Worm (Caenorhabditis elegans): Measurements from ENCODE around the gene gcy-34.

Gene gcy-34

DNA sequence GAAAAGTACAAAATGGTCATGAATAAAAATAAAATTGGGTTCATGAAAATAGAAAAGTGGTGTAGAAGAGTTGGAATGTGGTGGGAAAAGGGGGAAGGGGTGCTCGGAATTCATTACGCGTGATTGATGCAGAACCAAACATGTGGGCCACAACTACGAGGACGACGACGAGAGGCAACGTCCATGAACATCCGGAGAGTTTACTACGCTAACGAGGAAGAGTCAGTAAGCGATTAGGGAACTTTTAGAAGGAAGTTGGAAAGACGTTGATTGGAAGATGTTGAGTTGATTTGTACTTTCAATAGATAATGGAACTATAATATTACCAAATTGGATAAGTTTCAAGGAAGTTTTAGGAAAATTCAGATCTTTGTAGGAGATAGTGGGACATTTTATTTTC, 16.0 kb upstream of the gcy-34 start:
- TF ChIP-seq unc-30 (tag; optimal IDR thresholded peaks at IDR 0.05) = no peak
- peak; percentile 38 for TF ChIP-seq dsc-1 (tag; optimal IDR thresholded peaks at IDR 0.05)
- TF ChIP-seq fkh-8 (tag; optimal IDR thresholded peaks at IDR 0.05) = no peak
- TF ChIP-seq nhr-71 (tag; optimal IDR thresholded peaks at IDR 0.05) = no peak
- peak; percentile 63 for TF ChIP-seq lin-14 (GFP tag; optimal IDR thresholded peaks at IDR 0.05)

- no peak for TF ChIP-seq ceh-82 (tag; optimal IDR thresholded peaks at IDR 0.05)
- TF ChIP-seq nhr-90 (tag; optimal IDR thresholded peaks at IDR 0.05; ENCODE audit: poor library complexity) = no peak
- TF ChIP-seq fkh-10 (GFP tag; optimal IDR thresholded peaks at IDR 0.05) = no peak
- TF ChIP-seq mab-9 (GFP tag; IDR thresholded peaks at IDR 0.05) = peak; percentile 16; the same call in 1 of the 2 replicates
- TF ChIP-seq swsn-7 (tag; optimal IDR thresholded peaks at IDR 0.05) = no peak
- TF ChIP-seq nhr-19 (GFP tag; conservative IDR thresholded peaks at IDR 0.05) = 0 out of 2 replicates have a peak, but pooled peaks have one; percentile 7
- TF ChIP-seq rnt-1 (tag; optimal IDR thresholded peaks at IDR 0.05) = peak; percentile 13
- no peak for TF ChIP-seq lsy-2 (tag; optimal IDR thresholded peaks at IDR 0.05)
- TF ChIP-seq ces-1 (GFP tag; optimal IDR thresholded peaks at IDR 0.05) = no peak
- TF ChIP-seq efl-3 (GFP tag; optimal IDR thresholded peaks at IDR 0.05) = no peak
- TF ChIP-seq nhr-47 (tag; optimal IDR thresholded peaks at IDR 0.05) = peak; percentile 12
- TF ChIP-seq efl-1 (optimal IDR thresholded peaks at IDR 0.05) = no peak
- TF ChIP-seq efl-1 (GFP tag; optimal IDR thresholded peaks at IDR 0.05 in 1 of 2) = peak in 1 of 2 experiments; percentile 86
- TF ChIP-seq ceh-63 (GFP tag; optimal IDR thresholded peaks at IDR 0.05) = no peak
- TF ChIP-seq lin-14 (GFP tag; optimal IDR thresholded peaks at IDR 0.05) = peak; percentile 79
- TF ChIP-seq tbx-2 (tag; optimal IDR thresholded peaks at IDR 0.05) = peak; percentile 10
- no peak for TF ChIP-seq mdl-1 (tag; optimal IDR thresholded peaks at IDR 0.05)
- peak; percentile 54 for TF ChIP-seq dsc-1 (tag; optimal IDR thresholded peaks at IDR 0.05)
- TF ChIP-seq ztf-11 (tag; optimal IDR thresholded peaks at IDR 0.05) = peak in 1 of 2 experiments; percentile 18
Observed at ce11 chrV:13396426-13396825, 10.7 kb upstream of the gcy-34 start.

ce11 chrV:13394968-13395367, 9.3 kb upstream of the gcy-34 start:
- TF ChIP-seq tbx-2 (tag; optimal IDR thresholded peaks at IDR 0.05) (peak; percentile 28), tlp-1 (tag; optimal IDR thresholded peaks at IDR 0.05) (no peak), pax-3 (tag; optimal IDR thresholded peaks at IDR 0.05) (peak; percentile 25)

DNA sequence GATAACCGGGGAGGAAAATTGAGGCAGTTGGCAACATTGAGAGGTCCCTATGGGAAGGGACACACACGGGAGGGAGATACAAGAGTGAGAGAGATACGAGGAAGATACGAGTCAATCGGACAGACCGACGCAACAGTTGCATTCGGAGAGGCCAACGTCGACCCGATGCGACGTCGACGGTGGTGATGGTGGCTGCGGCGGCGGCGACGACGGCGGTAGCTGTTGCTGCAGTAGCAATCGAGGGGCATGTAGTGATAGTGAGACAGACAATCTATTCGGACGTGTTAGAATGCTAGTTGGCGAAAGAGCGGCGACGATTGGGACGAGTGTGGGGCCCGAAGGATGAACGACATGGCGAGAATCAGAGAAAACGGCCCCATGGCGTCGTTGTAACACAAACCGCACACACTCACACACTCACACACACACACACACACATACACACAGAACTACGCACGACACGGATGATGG, 7.7 kb upstream of the gcy-34 start:
- no peak for TF ChIP-seq Y116A8C.19 (tag; optimal IDR thresholded peaks at IDR 0.05; ENCODE audit: borderline replicate concordance)
- TF ChIP-seq tlp-1 (tag; optimal IDR thresholded peaks at IDR 0.05) = no peak
- no peak for TF ChIP-seq nhr-76 (tag; optimal IDR thresholded peaks at IDR 0.05)
- TF ChIP-seq mef-2 (tag; optimal IDR thresholded peaks at IDR 0.05) = no peak
- TF ChIP-seq dsc-1 (tag; optimal IDR thresholded peaks at IDR 0.05) = peak; percentile 9
- TF ChIP-seq nhr-20 (tag; optimal IDR thresholded peaks at IDR 0.05) = peak; percentile 25
- TF ChIP-seq sptf-1 (tag; optimal IDR thresholded peaks at IDR 0.05) = no peak
- no peak for TF ChIP-seq ces-1 (GFP tag; optimal IDR thresholded peaks at IDR 0.05)
- peak; percentile 67 for TF ChIP-seq nhr-71 (tag; optimal IDR thresholded peaks at IDR 0.05)
- no peak for TF ChIP-seq unc-62 (GFP tag; optimal IDR thresholded peaks at IDR 0.05)
- TF ChIP-seq xbp-1 (tag; optimal IDR thresholded peaks at IDR 0.05) = peak; percentile 12
- TF ChIP-seq pag-3 (tag; optimal IDR thresholded peaks at IDR 0.05; ENCODE audit: borderline replicate concordance, insufficient read depth) = no peak
- peak; percentile 9 to 24 for TF ChIP-seq lsy-2 (tag; optimal IDR thresholded peaks at IDR 0.05)
- TF ChIP-seq nhr-19 (GFP tag; conservative IDR thresholded peaks at IDR 0.05) = peak; percentile 49; the same call in 1 of the 2 replicates
- TF ChIP-seq nhr-12 (tag; optimal IDR thresholded peaks at IDR 0.05) = no peak
- TF ChIP-seq ceh-82 (tag; optimal IDR thresholded peaks at IDR 0.05) = no peak
- TF ChIP-seq lin-14 (GFP tag; optimal IDR thresholded peaks at IDR 0.05) = peak; percentile 46
- TF ChIP-seq dpl-1 (GFP tag; optimal IDR thresholded peaks at IDR 0.05) = no peak
- no peak for TF ChIP-seq zag-1 (tag; optimal IDR thresholded peaks at IDR 0.05)
- TF ChIP-seq blmp-1 (tag; optimal IDR thresholded peaks at IDR 0.05) = peak; percentile 74
- TF ChIP-seq unc-130 (tag; optimal IDR thresholded peaks at IDR 0.05) = peak; percentile 62
- TF ChIP-seq mdl-1 (tag; optimal IDR thresholded peaks at IDR 0.05) = peak in 1 of 2 experiments; percentile 17
- no peak for TF ChIP-seq unc-86 (tag; optimal IDR thresholded peaks at IDR 0.05)
- no peak for TF ChIP-seq ztf-11 (tag; optimal IDR thresholded peaks at IDR 0.05)
- no peak for TF ChIP-seq lir-3 (tag; optimal IDR thresholded peaks at IDR 0.05; ENCODE audit: poor library complexity)
- peak; percentile 18 for TF ChIP-seq nhr-47 (tag; optimal IDR thresholded peaks at IDR 0.05)
- TF ChIP-seq nhr-11 (tag; optimal IDR thresholded peaks at IDR 0.05) = no peak
- no peak for TF ChIP-seq ceh-8 (GFP tag; optimal IDR thresholded peaks at IDR 0.05)
- TF ChIP-seq hlh-4 (tag; optimal IDR thresholded peaks at IDR 0.05) = no peak
- peak; percentile 36 for TF ChIP-seq swsn-7 (tag; optimal IDR thresholded peaks at IDR 0.05)
- TF ChIP-seq snu-23 (GFP tag; optimal IDR thresholded peaks at IDR 0.05) = peak; percentile 49
- no peak for TF ChIP-seq C16A3.4 (tag; optimal IDR thresholded peaks at IDR 0.05)
- peak; percentile 79 for TF ChIP-seq rnt-1 (tag; optimal IDR thresholded peaks at IDR 0.05)
